Worm (Caenorhabditis elegans): ENCODE results near the gene C49C8.8.

ce11 chrIV:8650696-8651095 lies 1.2 kb upstream of the C49C8.8 start, which contains the start of gene C49C8.2:
- TF ChIP-seq F13H6.1 (tag; optimal IDR thresholded peaks at IDR 0.05) (no peak), pat-9 (tag; optimal IDR thresholded peaks at IDR 0.05) (no peak), ceh-9 (tag; optimal IDR thresholded peaks at IDR 0.05) (no peak), zip-5 (tag; optimal IDR thresholded peaks at IDR 0.05) (no peak), unc-55 (GFP tag; optimal IDR thresholded peaks at IDR 0.05) (no peak), madf-2 (tag; optimal IDR thresholded peaks at IDR 0.05) (no peak), fkh-10 (GFP tag; optimal IDR thresholded peaks at IDR 0.05) (no peak), pha-4 (tag; optimal IDR thresholded peaks at IDR 0.05) (no peak), Y22D7AL.16 (tag; optimal IDR thresholded peaks at IDR 0.05) (no peak)
